Worm (Caenorhabditis elegans) whole organism, L4/young adult: ENCODE measurements around the gene M03E7.3.

Experiments used
- W03F9.2 ChIP-seq: fragments of 150-350 bp; optimal IDR thresholded peaks from 2 replicates; lab custom pipeline; 2014; ENCODE audit warnings: missing biosample characterization, missing genetic modification characterization
- dao-5 ChIP-seq: sonication (generic microtip); optimal IDR thresholded peaks from 2 replicates; lab custom pipeline; 2016; ENCODE audit warnings: missing genotype, missing genetic modification characterization, moderate library complexity, missing compliant biosample characterization
- him-1 ChIP-seq: sonication (generic microtip); optimal IDR thresholded peaks from 2 replicates; lab custom pipeline; 2016; ENCODE audit warnings: missing genotype, missing genetic modification reagents, missing genetic modification characterization, missing compliant biosample characterization

ce11 chrV:5584833-5585232 lies 30.0 kb upstream of the M03E7.3 start, which contains the start of gene CD4.11:
- TF ChIP-seq dao-5 (tag; lab: Kevin White, UChicago) (no peak), him-1 (tag; lab: Kevin White, UChicago) (no peak), W03F9.2 (tag; lab: Kevin White, UChicago) (no peak)
